Worm (Caenorhabditis elegans): ENCODE measurements around the gene ZC196.2.

ce11 chrV:8767041-8767440 lies 27.8 kb downstream of the ZC196.2 start:
- TF ChIP-seq T22C8.4 (GFP tag; IDR thresholded peaks at IDR 0.05) (no peak), ztf-23 (GFP tag; IDR thresholded peaks at IDR 0.05) (no peak), flt-1 (GFP tag; IDR thresholded peaks at IDR 0.05) (no peak), cog-1 (tag; optimal IDR thresholded peaks at IDR 0.05) (no peak), ref-1 (GFP tag; conservative IDR thresholded peaks at IDR 0.05) (no peak), ztf-29 (GFP tag; IDR thresholded peaks at IDR 0.05) (no peak), tab-1 (GFP tag; IDR thresholded peaks at IDR 0.05) (no peak)
